Worm (Caenorhabditis elegans): Measurements from ENCODE around the gene srlf-7.

srlf-7 gene

ce11 chrIV:7149020-7149601 is 40.0 kb upstream of the srlf-7 start, which contains the start of gene C34D4.4 (continued):
- TF ChIP-seq F10B5.3 (tag; optimal IDR thresholded peaks at IDR 0.05): no peak
- no peak for TF ChIP-seq attf-4 (tag; optimal IDR thresholded peaks at IDR 0.05)
- TF ChIP-seq dpl-1 (GFP tag; optimal IDR thresholded peaks at IDR 0.05): peak; percentile 58
- TF ChIP-seq madf-5 (GFP tag; IDR thresholded peaks at IDR 0.05): no peak
- 0 out of 2 replicates have a peak, but pooled peaks have one; percentile 15 for TF ChIP-seq dmd-6 (GFP tag; IDR thresholded peaks at IDR 0.05)
- peak; percentile 41 for TF ChIP-seq mep-1 (tag; optimal IDR thresholded peaks at IDR 0.05)
- TF ChIP-seq F44E2.7 (GFP tag; IDR thresholded peaks at IDR 0.05): no peak
- no peak for TF ChIP-seq nhr-237 (tag; optimal IDR thresholded peaks at IDR 0.05)
- TF ChIP-seq nhr-111 (GFP tag; optimal IDR thresholded peaks at IDR 0.05): no peak
- no peak for TF ChIP-seq duxl-1 (tag; optimal IDR thresholded peaks at IDR 0.05; ENCODE audit: poor library complexity)
- TF ChIP-seq mxl-2 (GFP tag; conservative IDR thresholded peaks at IDR 0.05): no peak
- no peak for TF ChIP-seq daf-16 (GFP tag; optimal IDR thresholded peaks at IDR 0.05)
- peak; percentile 10 for TF ChIP-seq daf-16 (tag; optimal IDR thresholded peaks at IDR 0.05)
- TF ChIP-seq ceh-28 (tag; optimal IDR thresholded peaks at IDR 0.05): no peak
- TF ChIP-seq ZK337.2 (GFP tag; IDR thresholded peaks at IDR 0.05): no peak
- no peak for TF ChIP-seq nhr-25 (tag; optimal IDR thresholded peaks at IDR 0.05; ENCODE audit: borderline replicate concordance, insufficient read depth)
- no peak for TF ChIP-seq egl-27 (tag; optimal IDR thresholded peaks at IDR 0.05)
- no peak for TF ChIP-seq R02D3.7 (tag; optimal IDR thresholded peaks at IDR 0.05)
- peak; percentile 27 for TF ChIP-seq lin-13 (GFP tag; optimal IDR thresholded peaks at IDR 0.05)
- TF ChIP-seq mxl-3 (GFP tag; optimal IDR thresholded peaks at IDR 0.05): no peak
- no peak for TF ChIP-seq dmd-9 (GFP tag; IDR thresholded peaks at IDR 0.05)
- TF ChIP-seq zag-1 (tag; optimal IDR thresholded peaks at IDR 0.05): no peak
- TF ChIP-seq dmd-8 (GFP tag; IDR thresholded peaks at IDR 0.05): no peak
- peak; percentile 52 for TF ChIP-seq mes-2 (tag; optimal IDR thresholded peaks at IDR 0.05; ENCODE audit: poor library complexity, severe bottlenecking)
- no peak for TF ChIP-seq zfp-2 (tag; optimal IDR thresholded peaks at IDR 0.05)

ce11 chrIV:7152409-7152808 is 36.7 kb upstream of the srlf-7 start, which contains the start of gene col-113:
TSS of gene col-113 (minus strand) at chrIV:7152509.
- TF ChIP-seq attf-4 (tag; optimal IDR thresholded peaks at IDR 0.05): no peak
- TF ChIP-seq saeg-2 (GFP tag; IDR thresholded peaks at IDR 0.05): no peak
- TF ChIP-seq nhr-41 (GFP tag; IDR thresholded peaks at IDR 0.05): no peak
- TF ChIP-seq vab-7 (GFP tag; IDR thresholded peaks at IDR 0.05): no peak
- TF ChIP-seq pha-4 (GFP tag; IDR thresholded peaks at IDR 0.05): no peak
- no peak for TF ChIP-seq pha-4 (tag; optimal IDR thresholded peaks at IDR 0.05)
- TF ChIP-seq aha-1 (tag): no peak
- TF ChIP-seq sdz-12 (GFP tag; optimal IDR thresholded peaks at IDR 0.05): no peak
- no peak for TF ChIP-seq ceh-82 (tag; optimal IDR thresholded peaks at IDR 0.05)
- no peak for TF ChIP-seq mdt-29 (GFP tag; IDR thresholded peaks at IDR 0.05)
- no peak for TF ChIP-seq lin-29 (GFP tag; IDR thresholded peaks at IDR 0.05)
- no peak for TF ChIP-seq lim-7 (GFP tag; IDR thresholded peaks at IDR 0.05)
- TF ChIP-seq lin-13 (GFP tag; optimal IDR thresholded peaks at IDR 0.05): no peak
- TF ChIP-seq nhr-237 (tag; optimal IDR thresholded peaks at IDR 0.05): no peak
- no peak for TF ChIP-seq lin-38 (GFP tag; IDR thresholded peaks at IDR 0.05)

- TF ChIP-seq nhr-76 (tag; optimal IDR thresholded peaks at IDR 0.05) (no peak), aha-1 (tag) (peak; percentile 10)
Measured at ce11 chrIV:7153362-7153761, 35.7 kb upstream of the srlf-7 start, which contains the start of gene C34D4.3. TSS of gene C34D4.3 (plus strand) at chrIV:7153662.
